Worm (Caenorhabditis elegans): Measurements from ENCODE around the gene cdf-1.

Gene cdf-1

ce11 chrX:6551073-6551652 lies 46.2 kb upstream of the cdf-1 start:
- no peak for TF ChIP-seq ham-2 (GFP tag; optimal IDR thresholded peaks at IDR 0.05)
- TF ChIP-seq ztf-11 (tag; optimal IDR thresholded peaks at IDR 0.05) = no peak
- no peak for TF ChIP-seq nhr-2 (tag; optimal IDR thresholded peaks at IDR 0.05)
- TF ChIP-seq elt-1 (tag; optimal IDR thresholded peaks at IDR 0.05; ENCODE audit: borderline replicate concordance, insufficient read depth) = no peak
- no peak for TF ChIP-seq sem-2 (GFP tag; optimal IDR thresholded peaks at IDR 0.05)
- TF ChIP-seq sptf-1 (tag; optimal IDR thresholded peaks at IDR 0.05) = no peak
- no peak for TF ChIP-seq mab-5 (tag; optimal IDR thresholded peaks at IDR 0.05)
- TF ChIP-seq ces-1 (GFP tag; optimal IDR thresholded peaks at IDR 0.05) = no peak
- no peak for TF ChIP-seq zip-8 (tag; optimal IDR thresholded peaks at IDR 0.05)
- TF ChIP-seq flh-1 (GFP tag; optimal IDR thresholded peaks at IDR 0.05) = no peak
- no peak for TF ChIP-seq cnd-1 (tag; optimal IDR thresholded peaks at IDR 0.05)
- TF ChIP-seq nhr-76 (tag; optimal IDR thresholded peaks at IDR 0.05) = no peak

- TF ChIP-seq unc-39 (tag; optimal IDR thresholded peaks at IDR 0.05) (no peak), ces-1 (GFP tag; optimal IDR thresholded peaks at IDR 0.05) (no peak), bed-3 (GFP tag; optimal IDR thresholded peaks at IDR 0.05) (no peak)
These were observed 38.7 kb upstream of the cdf-1 start for ce11 chrX:6543665-6544064.

ce11 chrX:6542692-6543091 lies 37.7 kb upstream of the cdf-1 start, which contains the start of gene T14E8.2:
TSS of gene T14E8.2 (plus strand) at chrX:6542992.
- TF ChIP-seq ces-1 (GFP tag; optimal IDR thresholded peaks at IDR 0.05) = peak; percentile 70
- TF ChIP-seq elt-1 (tag; optimal IDR thresholded peaks at IDR 0.05; ENCODE audit: borderline replicate concordance, insufficient read depth) = no peak
- no peak for TF ChIP-seq tbx-8 (GFP tag; optimal IDR thresholded peaks at IDR 0.05)

DNA sequence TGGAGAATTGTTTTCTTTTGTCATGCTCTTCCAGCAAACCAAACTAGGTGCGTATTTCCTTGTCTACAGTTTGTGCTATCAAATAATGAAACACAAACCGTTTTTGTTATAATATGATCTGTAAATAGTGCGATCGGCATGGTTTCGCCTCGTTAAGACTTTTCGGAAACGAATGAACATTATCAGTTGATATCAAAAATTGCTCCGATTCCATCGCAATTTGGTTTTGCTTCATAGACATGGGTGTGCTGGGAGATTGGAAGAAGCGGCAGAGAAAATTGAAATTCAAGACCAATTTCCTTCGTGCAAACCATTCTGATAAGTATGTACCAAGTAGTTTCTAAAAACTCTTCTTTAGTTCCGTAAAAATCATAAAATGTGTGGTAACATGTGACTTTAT lies 33.1 kb upstream of the cdf-1 start:
- TF ChIP-seq ceh-83 (GFP tag; optimal IDR thresholded peaks at IDR 0.05) (no peak), ham-2 (GFP tag; optimal IDR thresholded peaks at IDR 0.05) (no peak), unc-120 (tag; optimal IDR thresholded peaks at IDR 0.05; ENCODE audit: poor library complexity, severe bottlenecking) (no peak), elt-3 (tag; optimal IDR thresholded peaks at IDR 0.05) (no peak), snpc-4 (tag; optimal IDR thresholded peaks at IDR 0.05) (no peak), nhr-12 (tag; optimal IDR thresholded peaks at IDR 0.05) (no peak), M03D4.4 (tag; optimal IDR thresholded peaks at IDR 0.05) (no peak), zip-8 (tag; optimal IDR thresholded peaks at IDR 0.05) (no peak), lin-32 (GFP tag; optimal IDR thresholded peaks at IDR 0.05) (no peak), lin-13 (tag; optimal IDR thresholded peaks at IDR 0.05) (no peak), hlh-1 (tag; optimal IDR thresholded peaks at IDR 0.05) (no peak), elt-1 (tag; optimal IDR thresholded peaks at IDR 0.05; ENCODE audit: borderline replicate concordance, insufficient read depth) (no peak), ceh-39 (tag; optimal IDR thresholded peaks at IDR 0.05) (no peak), nhr-2 (tag; optimal IDR thresholded peaks at IDR 0.05) (no peak), ztf-11 (tag; optimal IDR thresholded peaks at IDR 0.05) (no peak), mls-2 (tag; optimal IDR thresholded peaks at IDR 0.05) (no peak), drap-1 (GFP tag; optimal IDR thresholded peaks at IDR 0.05) (no peak), nhr-237 (tag; optimal IDR thresholded peaks at IDR 0.05) (no peak)

ce11 chrX:6536701-6537279 lies 31.8 kb upstream of the cdf-1 start, which contains the start of gene ilys-5:
TSS of gene ilys-5 (minus strand) at chrX:6536840.
- TF ChIP-seq elt-1 (tag; optimal IDR thresholded peaks at IDR 0.05; ENCODE audit: borderline replicate concordance, insufficient read depth) (no peak), sptf-1 (tag; optimal IDR thresholded peaks at IDR 0.05) (no peak), bed-3 (GFP tag; optimal IDR thresholded peaks at IDR 0.05) (no peak), nhr-76 (tag; optimal IDR thresholded peaks at IDR 0.05) (no peak), nhr-237 (tag; optimal IDR thresholded peaks at IDR 0.05) (no peak), hlh-1 (tag; optimal IDR thresholded peaks at IDR 0.05) (no peak), unc-39 (tag; optimal IDR thresholded peaks at IDR 0.05) (no peak), lin-32 (GFP tag; optimal IDR thresholded peaks at IDR 0.05) (no peak), lin-13 (tag; optimal IDR thresholded peaks at IDR 0.05) (no peak), pha-4 (tag; optimal IDR thresholded peaks at IDR 0.05) (no peak), unc-120 (tag; optimal IDR thresholded peaks at IDR 0.05; ENCODE audit: poor library complexity, severe bottlenecking) (no peak), elt-3 (tag; optimal IDR thresholded peaks at IDR 0.05) (no peak), nhr-28 (tag; optimal IDR thresholded peaks at IDR 0.05) (no peak), ztf-11 (tag; optimal IDR thresholded peaks at IDR 0.05) (no peak), ceh-83 (GFP tag; optimal IDR thresholded peaks at IDR 0.05) (no peak), blmp-1 (tag; optimal IDR thresholded peaks at IDR 0.05) (no peak), lsy-2 (tag; optimal IDR thresholded peaks at IDR 0.05) (no peak), unc-62 (GFP tag; optimal IDR thresholded peaks at IDR 0.05) (no peak)
